Worm (Caenorhabditis elegans): ENCODE results near the gene Y44A6D.6.

The Y44A6D.6 gene

ce11 chrV:20770846-20771245 lies 36.3 kb upstream of the Y44A6D.6 start:
- no peak for TF ChIP-seq nhr-6 (tag; optimal IDR thresholded peaks at IDR 0.05)
- TF ChIP-seq crh-2 (tag; optimal IDR thresholded peaks at IDR 0.05): no peak
- peak; percentile 85 for TF ChIP-seq fos-1 (tag; optimal IDR thresholded peaks at IDR 0.05)
- no peak for TF ChIP-seq peb-1 (tag; optimal IDR thresholded peaks at IDR 0.05)
- TF ChIP-seq C34F6.9 (tag; optimal IDR thresholded peaks at IDR 0.05): no peak
- no peak for TF ChIP-seq elt-3 (tag; optimal IDR thresholded peaks at IDR 0.05)
- TF ChIP-seq alr-1 (tag; optimal IDR thresholded peaks at IDR 0.05): no peak

- TF ChIP-seq unc-39 (tag; optimal IDR thresholded peaks at IDR 0.05) (no peak), sma-9 (GFP tag; optimal IDR thresholded peaks at IDR 0.05) (no peak), sma-9 (tag; optimal IDR thresholded peaks at IDR 0.05) (no peak), R02D3.7 (tag; optimal IDR thresholded peaks at IDR 0.05) (no peak), C34F6.9 (tag; optimal IDR thresholded peaks at IDR 0.05) (peak; percentile 2), nhr-77 (tag; optimal IDR thresholded peaks at IDR 0.05) (no peak), nhr-11 (tag; optimal IDR thresholded peaks at IDR 0.05) (no peak), fos-1 (tag; optimal IDR thresholded peaks at IDR 0.05) (no peak), lin-39 (tag; optimal IDR thresholded peaks at IDR 0.05) (no peak), lsy-2 (tag; optimal IDR thresholded peaks at IDR 0.05) (peak in 1 of 2 experiments; percentile 2), mdl-1 (tag; optimal IDR thresholded peaks at IDR 0.05) (no peak), nhr-129 (tag; optimal IDR thresholded peaks at IDR 0.05) (peak; percentile 27), aly-2 (tag; optimal IDR thresholded peaks at IDR 0.05) (no peak)
Measured at ce11 chrV:20771702-20772101, 35.4 kb upstream of the Y44A6D.6 start.

ce11 chrV:20773647-20774046 lies 33.5 kb upstream of the Y44A6D.6 start, which contains the start of gene F38A6.5:
Gene F38A6.5, minus strand, starts transcription at chrV:20773747.
- TF ChIP-seq nhr-129 (tag; optimal IDR thresholded peaks at IDR 0.05) (no peak), unc-62 (GFP tag; optimal IDR thresholded peaks at IDR 0.05) (no peak), blmp-1 (tag; optimal IDR thresholded peaks at IDR 0.05; ENCODE audit: insufficient read depth) (no peak), egl-27 (tag; optimal IDR thresholded peaks at IDR 0.05) (no peak), nhr-10 (tag; optimal IDR thresholded peaks at IDR 0.05) (no peak), R02D3.7 (tag; optimal IDR thresholded peaks at IDR 0.05) (no peak), Y55F3AM.14 (GFP tag; optimal IDR thresholded peaks at IDR 0.05) (no peak), lsy-2 (tag; optimal IDR thresholded peaks at IDR 0.05) (no peak)

ce11 chrV:20775269-20775668 lies 31.9 kb upstream of the Y44A6D.6 start, which contains the start of gene F38A6.4:
Gene F38A6.4, minus strand, starts transcription at chrV:20775369.
- no peak for TF ChIP-seq nhr-25 (tag; optimal IDR thresholded peaks at IDR 0.05)
- no peak for TF ChIP-seq elt-3 (tag; optimal IDR thresholded peaks at IDR 0.05)
- no peak for TF ChIP-seq lin-11 (tag; optimal IDR thresholded peaks at IDR 0.05)
- no peak for TF ChIP-seq sma-3 (GFP tag; optimal IDR thresholded peaks at IDR 0.05)
- no peak for TF ChIP-seq mab-5 (tag; optimal IDR thresholded peaks at IDR 0.05)
- no peak for TF ChIP-seq mdl-1 (tag; optimal IDR thresholded peaks at IDR 0.05)
- TF ChIP-seq nhr-237 (tag; optimal IDR thresholded peaks at IDR 0.05): no peak
- no peak for TF ChIP-seq nhr-23 (tag; optimal IDR thresholded peaks at IDR 0.05)
- TF ChIP-seq skn-1 (tag; optimal IDR thresholded peaks at IDR 0.05): no peak

- TF ChIP-seq C34F6.9 (tag; optimal IDR thresholded peaks at IDR 0.05): peak; percentile 78
- no peak for TF ChIP-seq ztf-11 (tag; optimal IDR thresholded peaks at IDR 0.05)
- no peak for TF ChIP-seq ztf-1 (GFP tag; conservative IDR thresholded peaks at IDR 0.05)
- TF ChIP-seq alr-1 (tag; optimal IDR thresholded peaks at IDR 0.05): no peak
- no peak for TF ChIP-seq nhr-11 (tag; optimal IDR thresholded peaks at IDR 0.05)
- TF ChIP-seq crh-2 (tag; optimal IDR thresholded peaks at IDR 0.05): peak; percentile 74
- TF ChIP-seq ama-1 (optimal IDR thresholded peaks at IDR 0.05): peak; percentile 3
- no peak for TF ChIP-seq ceh-82 (tag; optimal IDR thresholded peaks at IDR 0.05)
- no peak for TF ChIP-seq nhr-23 (tag; optimal IDR thresholded peaks at IDR 0.05)
- peak; percentile 90 for TF ChIP-seq unc-55 (GFP tag; optimal IDR thresholded peaks at IDR 0.05)
- peak; percentile 60 to 68 for TF ChIP-seq mdl-1 (tag; optimal IDR thresholded peaks at IDR 0.05)
- no peak for TF ChIP-seq gmeb-1 (tag; optimal IDR thresholded peaks at IDR 0.05)
- TF ChIP-seq mbf-1 (tag; optimal IDR thresholded peaks at IDR 0.05): no peak
- TF ChIP-seq zag-1 (tag; optimal IDR thresholded peaks at IDR 0.05): peak; percentile 51
- peak; percentile 48 for TF ChIP-seq egl-27 (tag; optimal IDR thresholded peaks at IDR 0.05)
- TF ChIP-seq ceh-16 (tag; optimal IDR thresholded peaks at IDR 0.05): no peak
- no peak for TF ChIP-seq peb-1 (tag; optimal IDR thresholded peaks at IDR 0.05)
- no peak for TF ChIP-seq blmp-1 (tag; optimal IDR thresholded peaks at IDR 0.05; ENCODE audit: insufficient read depth)
- TF ChIP-seq lin-13 (GFP tag; optimal IDR thresholded peaks at IDR 0.05): peak; percentile 40
- TF ChIP-seq nhr-21 (tag; optimal IDR thresholded peaks at IDR 0.05): peak; percentile 13
- no peak for TF ChIP-seq dmd-4 (tag; optimal IDR thresholded peaks at IDR 0.05)
- TF ChIP-seq ztf-4 (tag; optimal IDR thresholded peaks at IDR 0.05): peak; percentile 80
- TF ChIP-seq sma-3 (GFP tag; optimal IDR thresholded peaks at IDR 0.05): no peak
- no peak for TF ChIP-seq Y55F3AM.14 (GFP tag; optimal IDR thresholded peaks at IDR 0.05)
- no peak for TF ChIP-seq nhr-237 (tag; optimal IDR thresholded peaks at IDR 0.05)
- TF ChIP-seq sma-9 (GFP tag; optimal IDR thresholded peaks at IDR 0.05): peak; percentile 77
- no peak for TF ChIP-seq sma-9 (tag; optimal IDR thresholded peaks at IDR 0.05)
- peak; percentile 88 for TF ChIP-seq nhr-129 (tag; optimal IDR thresholded peaks at IDR 0.05)
- no peak for TF ChIP-seq ZK546.5 (tag; optimal IDR thresholded peaks at IDR 0.05)
- no peak for TF ChIP-seq R02D3.7 (tag; optimal IDR thresholded peaks at IDR 0.05)
- TF ChIP-seq lin-11 (tag; optimal IDR thresholded peaks at IDR 0.05): peak; percentile 74
- no peak for TF ChIP-seq aly-2 (tag; optimal IDR thresholded peaks at IDR 0.05)
- no peak for TF ChIP-seq lin-39 (tag; optimal IDR thresholded peaks at IDR 0.05)
- TF ChIP-seq unc-39 (tag; optimal IDR thresholded peaks at IDR 0.05): no peak
Measured at ce11 chrV:20776761-20777160, 30.4 kb upstream of the Y44A6D.6 start.
